ENCODE assay signal across 1 fruit fly cellular context in genomic region chr3L:18620988-18621734, dm6.
TF ChIP-seq lines count a peak whose summit lies in the region.

No protein-coding gene starts in this region.

TF ChIP-seq in whole organism, embryonic, 481 proteins besides CTCF, POLR2A, EP300 and RAD21 (continued from another document and continues in another):
- TF ChIP-seq CG2120 (GFP tag; optimal IDR thresholded peaks at IDR 0.05; lab: Kevin White, UChicago), result peak; percentile 78
- TF ChIP-seq gsb-n (tag; optimal IDR thresholded peaks at IDR 0.05; lab: Kevin White, UChicago), result peak; percentile 56
- peak; percentile 58 for TF ChIP-seq CG2712 (tag; optimal IDR thresholded peaks at IDR 0.05; lab: Kevin White, UChicago)
- TF ChIP-seq CG7556 (GFP tag; optimal IDR thresholded peaks at IDR 0.05; lab: Kevin White, UChicago), result peak; percentile 36
- TF ChIP-seq Dll (GFP tag; IDR thresholded peaks at IDR 0.05; lab: Robert Waterston, UW; ENCODE audit: partially characterized antibody), result peak; percentile 82
- TF ChIP-seq Deaf1 (tag; optimal IDR thresholded peaks at IDR 0.05; lab: Kevin White, UChicago), result no peak
- peak; percentile 95 for TF ChIP-seq CG31365 (tag; optimal IDR thresholded peaks at IDR 0.05; lab: Kevin White, UChicago)
- no peak for TF ChIP-seq CG30431 (GFP tag; optimal IDR thresholded peaks at IDR 0.05; lab: Kevin White, UChicago)
- TF ChIP-seq CG34376 (GFP tag; optimal IDR thresholded peaks at IDR 0.05; lab: Kevin White, UChicago), result peak; percentile 70
- TF ChIP-seq CG17912 (GFP tag; optimal IDR thresholded peaks at IDR 0.05; lab: Kevin White, UChicago), result no peak
- no peak for TF ChIP-seq CG15269 (tag; optimal IDR thresholded peaks at IDR 0.05; lab: Kevin White, UChicago)
- peak; percentile 32; the same call in 1 of the 2 replicates for TF ChIP-seq Awh (GFP tag; IDR thresholded peaks at IDR 0.05; lab: Robert Waterston, UW)
- TF ChIP-seq CG8944 (GFP tag; optimal IDR thresholded peaks at IDR 0.05; lab: Kevin White, UChicago), result peak; percentile 48
- TF ChIP-seq Camta (GFP tag; optimal IDR thresholded peaks at IDR 0.05; lab: Kevin White, UChicago), result no peak
- 0 out of 2 replicates have a peak, but pooled peaks have one; percentile 16 for TF ChIP-seq Dref (GFP tag; IDR thresholded peaks at IDR 0.05; lab: Robert Waterston, UW)
- peak; percentile 17 for TF ChIP-seq ftz-f1 (GFP tag; optimal IDR thresholded peaks at IDR 0.05; lab: Kevin White, UChicago)
- TF ChIP-seq kay (GFP tag; optimal IDR thresholded peaks at IDR 0.05; lab: Kevin White, UChicago), result peak; percentile 86
- TF ChIP-seq gcm (GFP tag; optimal IDR thresholded peaks at IDR 0.05; lab: Kevin White, UChicago), result no peak
- peak; percentile 39 for TF ChIP-seq CG4820 (GFP tag; optimal IDR thresholded peaks at IDR 0.05; lab: Kevin White, UChicago)
- TF ChIP-seq Myb (GFP tag; optimal IDR thresholded peaks at IDR 0.05; lab: Kevin White, UChicago), result peak; percentile 4
- TF ChIP-seq CG2889 (GFP tag; IDR thresholded peaks at IDR 0.05; lab: Robert Waterston, UW), result 0 out of 3 replicates have a peak, but pooled peaks have one; percentile 29
- peak; percentile 74 for TF ChIP-seq amos (GFP tag; IDR thresholded peaks at IDR 0.05; lab: Robert Waterston, UW; ENCODE audit: partially characterized antibody)
- 0 out of 2 replicates have a peak, but pooled peaks have one; percentile 15 for TF ChIP-seq Ptx1 (GFP tag; IDR thresholded peaks at IDR 0.05; lab: Robert Waterston, UW)
- peak; percentile 42; the same call in 1 of the 3 replicates for TF ChIP-seq zen2 (GFP tag; IDR thresholded peaks at IDR 0.05; lab: Robert Waterston, UW; ENCODE audit: partially characterized antibody)
- TF ChIP-seq CG7786 (GFP tag; optimal IDR thresholded peaks at IDR 0.05; lab: Kevin White, UChicago), result peak; percentile 38
- TF ChIP-seq Ssrp (tag; optimal IDR thresholded peaks at IDR 0.05; lab: Kevin White, UChicago), result peak; percentile 45
- peak; percentile 49; the same call in 1 of the 2 replicates for TF ChIP-seq CG3847 (GFP tag; IDR thresholded peaks at IDR 0.05; lab: Robert Waterston, UW)
- TF ChIP-seq Xbp1 (GFP tag; optimal IDR thresholded peaks at IDR 0.05; lab: Kevin White, UChicago), result peak; percentile 50
- peak; percentile 57 for TF ChIP-seq HLH54F (GFP tag; optimal IDR thresholded peaks at IDR 0.05; lab: Kevin White, UChicago)
- peak; percentile 91 for TF ChIP-seq kni (GFP tag; optimal IDR thresholded peaks at IDR 0.05; lab: Kevin White, UChicago)
- TF ChIP-seq HmgZ (tag; optimal IDR thresholded peaks at IDR 0.05; lab: Kevin White, UChicago), result peak; percentile 43
- TF ChIP-seq D19A (tag; optimal IDR thresholded peaks at IDR 0.05; lab: Kevin White, UChicago), result peak; percentile 59
- TF ChIP-seq CG11696 (GFP tag; IDR thresholded peaks at IDR 0.05; lab: Robert Waterston, UW), result no peak
- peak in 1 of 2 experiments; percentile 61 for TF ChIP-seq bsh (GFP tag; optimal IDR thresholded peaks at IDR 0.05; lab: Kevin White, UChicago)
- TF ChIP-seq C15 (GFP tag; IDR thresholded peaks at IDR 0.05; lab: Robert Waterston, UW), result no peak
- peak; percentile 76 for TF ChIP-seq vvl (GFP tag; IDR thresholded peaks at IDR 0.05; lab: Robert Waterston, UW)
- TF ChIP-seq CG4360 (GFP tag; IDR thresholded peaks at IDR 0.05; lab: Robert Waterston, UW), result peak; percentile 81; the same call in 1 of the 2 replicates
- TF ChIP-seq CG32767 (GFP tag; IDR thresholded peaks at IDR 0.05; lab: Robert Waterston, UW), result 0 out of 2 replicates have a peak, but pooled peaks have one; percentile 11
- TF ChIP-seq sna (GFP tag; IDR thresholded peaks at IDR 0.05; lab: Robert Waterston, UW; ENCODE audit: partially characterized antibody), result peak; percentile 57
- peak; percentile 1 for TF ChIP-seq tin (GFP tag; optimal IDR thresholded peaks at IDR 0.05; lab: Kevin White, UChicago)
- peak; percentile 69 for TF ChIP-seq nerfin-1 (tag; optimal IDR thresholded peaks at IDR 0.05; lab: Kevin White, UChicago)
- peak; percentile 19 for TF ChIP-seq Drgx (GFP tag; IDR thresholded peaks at IDR 0.05; lab: Robert Waterston, UW)
- TF ChIP-seq otp (GFP tag; IDR thresholded peaks at IDR 0.05; lab: Robert Waterston, UW), result peak; percentile 71; the same call in 1 of the 3 replicates
- peak; percentile 27 for TF ChIP-seq Bdp1 (GFP tag; optimal IDR thresholded peaks at IDR 0.05; lab: Kevin White, UChicago)
- peak; percentile 72 for TF ChIP-seq Dbx (GFP tag; IDR thresholded peaks at IDR 0.05; lab: Robert Waterston, UW)
- TF ChIP-seq CG9437 (GFP tag; optimal IDR thresholded peaks at IDR 0.05; lab: Kevin White, UChicago), result no peak
- TF ChIP-seq CG9876 (GFP tag; optimal IDR thresholded peaks at IDR 0.05; lab: Kevin White, UChicago), result peak; percentile 30
- peak; percentile 16 for TF ChIP-seq tup (GFP tag; optimal IDR thresholded peaks at IDR 0.05; lab: Kevin White, UChicago)
- TF ChIP-seq her (GFP tag; optimal IDR thresholded peaks at IDR 0.05; lab: Kevin White, UChicago), result peak; percentile 54
- TF ChIP-seq Hr51 (GFP tag; optimal IDR thresholded peaks at IDR 0.05; lab: Kevin White, UChicago), result peak in 1 of 2 experiments; percentile 51
- TF ChIP-seq kah (GFP tag; optimal IDR thresholded peaks at IDR 0.05; lab: Kevin White, UChicago), result no peak
- no peak for TF ChIP-seq jigr1 (GFP tag; IDR thresholded peaks at IDR 0.05; lab: Robert Waterston, UW)
- 0 out of 2 replicates have a peak, but pooled peaks have one; percentile 14 for TF ChIP-seq CG8765 (GFP tag; IDR thresholded peaks at IDR 0.05; lab: Robert Waterston, UW)
- TF ChIP-seq chm (GFP tag; IDR thresholded peaks at IDR 0.05; lab: Robert Waterston, UW), result peak; percentile 80
- peak; percentile 82 for TF ChIP-seq pros (GFP tag; optimal IDR thresholded peaks at IDR 0.05; lab: Kevin White, UChicago)
- no peak for TF ChIP-seq CG34422 (GFP tag; IDR thresholded peaks at IDR 0.05; lab: Robert Waterston, UW)
- peak; percentile 91 for TF ChIP-seq row (GFP tag; IDR thresholded peaks at IDR 0.05; lab: Robert Waterston, UW)
- TF ChIP-seq CG18599 (GFP tag; optimal IDR thresholded peaks at IDR 0.05; lab: Kevin White, UChicago), result peak; percentile 64
- TF ChIP-seq Med (GFP tag; lab: Kevin White, UChicago), result peak; percentile 96
- TF ChIP-seq vnd (GFP tag; IDR thresholded peaks at IDR 0.05; lab: Robert Waterston, UW; ENCODE audit: partially characterized antibody), result peak; percentile 60
- TF ChIP-seq B-H1 (GFP tag; IDR thresholded peaks at IDR 0.05; lab: Robert Waterston, UW), result no peak
- no peak for TF ChIP-seq Dek (tag; optimal IDR thresholded peaks at IDR 0.05; lab: Kevin White, UChicago)
- peak; percentile 14 for TF ChIP-seq CG17802 (tag; optimal IDR thresholded peaks at IDR 0.05; lab: Kevin White, UChicago)
- TF ChIP-seq Oli (tag; optimal IDR thresholded peaks at IDR 0.05; lab: Kevin White, UChicago), result peak; percentile 27
- TF ChIP-seq CG8388 (GFP tag; optimal IDR thresholded peaks at IDR 0.05; lab: Kevin White, UChicago), result peak; percentile 55
- TF ChIP-seq CG18476 (GFP tag; optimal IDR thresholded peaks at IDR 0.05; lab: Kevin White, UChicago), result no peak
- TF ChIP-seq unc-4 (GFP tag; IDR thresholded peaks at IDR 0.05; lab: Robert Waterston, UW; ENCODE audit: partially characterized antibody), result peak; percentile 68
- peak; percentile 25 for TF ChIP-seq jumu (GFP tag; optimal IDR thresholded peaks at IDR 0.05; lab: Kevin White, UChicago)
- TF ChIP-seq so (GFP tag; IDR thresholded peaks at IDR 0.05; lab: Robert Waterston, UW), result peak; percentile 43; the same call in 1 of the 3 replicates
- TF ChIP-seq luna (GFP tag; optimal IDR thresholded peaks at IDR 0.05; lab: Kevin White, UChicago), result peak; percentile 38
- no peak for TF ChIP-seq CG30020 (tag; optimal IDR thresholded peaks at IDR 0.05; lab: Kevin White, UChicago)
- peak; percentile 45 for TF ChIP-seq vfl (GFP tag; optimal IDR thresholded peaks at IDR 0.05; lab: Kevin White, UChicago)
- peak; percentile 59; the same call in 1 of the 2 replicates for TF ChIP-seq E2f1 (GFP tag; IDR thresholded peaks at IDR 0.05; lab: Robert Waterston, UW)
- TF ChIP-seq CG33213 (GFP tag; optimal IDR thresholded peaks at IDR 0.05; lab: Kevin White, UChicago), result peak; percentile 44
- TF ChIP-seq sr (GFP tag; IDR thresholded peaks at IDR 0.05; lab: Robert Waterston, UW), result peak; percentile 60; the same call in 1 of the 3 replicates
- peak; percentile 80 for TF ChIP-seq CG8290 (GFP tag; optimal IDR thresholded peaks at IDR 0.05; lab: Kevin White, UChicago)
- peak; percentile 81 to 94 for TF ChIP-seq CG8290 (tag; optimal IDR thresholded peaks at IDR 0.05; lab: Kevin White, UChicago)
- TF ChIP-seq Sry-β (GFP tag; optimal IDR thresholded peaks at IDR 0.05; lab: Kevin White, UChicago), result peak; percentile 91
- no peak for TF ChIP-seq CG15011 (GFP tag; optimal IDR thresholded peaks at IDR 0.05; lab: Kevin White, UChicago)
- TF ChIP-seq dysf (GFP tag; IDR thresholded peaks at IDR 0.05; lab: Robert Waterston, UW), result peak; percentile 53; the same call in 1 of the 3 replicates
- peak; percentile 47; the same call in 2 of the 3 replicates for TF ChIP-seq knrl (GFP tag; IDR thresholded peaks at IDR 0.05; lab: Robert Waterston, UW; ENCODE audit: partially characterized antibody)
- TF ChIP-seq Atf6 (GFP tag; IDR thresholded peaks at IDR 0.05; lab: Robert Waterston, UW), result peak; percentile 65
- TF ChIP-seq cad (GFP tag; optimal IDR thresholded peaks at IDR 0.05; lab: Kevin White, UChicago), result no peak
- no peak for TF ChIP-seq Eip74EF (GFP tag; optimal IDR thresholded peaks at IDR 0.05; lab: Kevin White, UChicago)
- TF ChIP-seq sob (GFP tag; IDR thresholded peaks at IDR 0.05; lab: Robert Waterston, UW), result peak; percentile 54; the same call in 1 of the 2 replicates
- no peak for TF ChIP-seq peb (GFP tag; IDR thresholded peaks at IDR 0.05; lab: Robert Waterston, UW)
- no peak for TF ChIP-seq CG4328 (GFP tag; optimal IDR thresholded peaks at IDR 0.05; lab: Kevin White, UChicago)
- 0 out of 2 replicates have a peak, but pooled peaks have one; percentile 38 for TF ChIP-seq CG16779 (GFP tag; IDR thresholded peaks at IDR 0.05; lab: Robert Waterston, UW)
- TF ChIP-seq prd (optimal IDR thresholded peaks at IDR 0.05; lab: Kevin White, UChicago), result no peak
- peak; percentile 49 for TF ChIP-seq prd (GFP tag; IDR thresholded peaks at IDR 0.05; lab: Robert Waterston, UW)
- TF ChIP-seq cato (GFP tag; optimal IDR thresholded peaks at IDR 0.05; lab: Kevin White, UChicago; ENCODE audit: borderline replicate concordance), result no peak
- TF ChIP-seq CoRest (tag; optimal IDR thresholded peaks at IDR 0.05; lab: Kevin White, UChicago), result peak; percentile 39
- peak; percentile 47 for TF ChIP-seq CG15514 (GFP tag; optimal IDR thresholded peaks at IDR 0.05; lab: Kevin White, UChicago)
- peak; percentile 4 for TF ChIP-seq CG3281 (GFP tag; optimal IDR thresholded peaks at IDR 0.05; lab: Kevin White, UChicago)
- TF ChIP-seq Stat92E (GFP tag; optimal IDR thresholded peaks at IDR 0.05; lab: Kevin White, UChicago), result peak in 1 of 3 experiments; percentile 53
- TF ChIP-seq Spps (tag; optimal IDR thresholded peaks at IDR 0.05; lab: Kevin White, UChicago), result peak; percentile 28
- no peak for TF ChIP-seq CG17361 (GFP tag; IDR thresholded peaks at IDR 0.05; lab: Robert Waterston, UW)
- TF ChIP-seq Atf3 (GFP tag; optimal IDR thresholded peaks at IDR 0.05; lab: Kevin White, UChicago), result peak; percentile 55
- TF ChIP-seq chif (GFP tag; optimal IDR thresholded peaks at IDR 0.05; lab: Kevin White, UChicago), result peak in 1 of 2 experiments; percentile 15
- no peak for TF ChIP-seq CG10321 (GFP tag; IDR thresholded peaks at IDR 0.05; lab: Robert Waterston, UW)
- TF ChIP-seq Bteb2 (GFP tag; optimal IDR thresholded peaks at IDR 0.05; lab: Kevin White, UChicago), result peak; percentile 11
- peak; percentile 87 for TF ChIP-seq slbo (GFP tag; IDR thresholded peaks at IDR 0.05; lab: Robert Waterston, UW)
- TF ChIP-seq CG9609 (GFP tag; optimal IDR thresholded peaks at IDR 0.05; lab: Kevin White, UChicago), result peak; percentile 58
- no peak for TF ChIP-seq Hand (GFP tag; optimal IDR thresholded peaks at IDR 0.05; lab: Kevin White, UChicago)
- TF ChIP-seq CG1233 (GFP tag; optimal IDR thresholded peaks at IDR 0.05; lab: Kevin White, UChicago), result no peak
- TF ChIP-seq Tbp (GFP tag; optimal IDR thresholded peaks at IDR 0.05; lab: Kevin White, UChicago), result no peak
- TF ChIP-seq Hr39 (optimal IDR thresholded peaks at IDR 0.05; lab: Kevin White, UChicago), result no peak
- no peak for TF ChIP-seq exex (tag; optimal IDR thresholded peaks at IDR 0.05; lab: Kevin White, UChicago)
- peak; percentile 34 for TF ChIP-seq unpg (GFP tag; optimal IDR thresholded peaks at IDR 0.05; lab: Kevin White, UChicago)
- TF ChIP-seq CG14860 (GFP tag; IDR thresholded peaks at IDR 0.05; lab: Robert Waterston, UW; ENCODE audit: partially characterized antibody), result peak; percentile 9; the same call in 1 of the 3 replicates
- TF ChIP-seq mld (GFP tag; IDR thresholded peaks at IDR 0.05; lab: Robert Waterston, UW; ENCODE audit: partially characterized antibody), result no peak
- no peak for TF ChIP-seq CG10654 (GFP tag; optimal IDR thresholded peaks at IDR 0.05; lab: Kevin White, UChicago)
- peak in 1 of 2 experiments; percentile 47 for TF ChIP-seq pan (optimal IDR thresholded peaks at IDR 0.05; lab: Kevin White, UChicago)
- peak in 1 of 2 experiments; percentile 46 for TF ChIP-seq pan (GFP tag; optimal IDR thresholded peaks at IDR 0.05 in 1 of 2, IDR thresholded peaks at IDR 0.05 in 1 of 2)
- TF ChIP-seq CG8089 (GFP tag; optimal IDR thresholded peaks at IDR 0.05; lab: Kevin White, UChicago), result peak; percentile 0
- no peak for TF ChIP-seq CG10274 (GFP tag; optimal IDR thresholded peaks at IDR 0.05; lab: Kevin White, UChicago)
- TF ChIP-seq ac (GFP tag; optimal IDR thresholded peaks at IDR 0.05; lab: Kevin White, UChicago), result peak; percentile 55
- peak; percentile 46 for TF ChIP-seq CG11504 (tag; optimal IDR thresholded peaks at IDR 0.05; lab: Kevin White, UChicago)
- peak; percentile 40 for TF ChIP-seq trem (tag; optimal IDR thresholded peaks at IDR 0.05; lab: Kevin White, UChicago)
- peak; percentile 29; the same call in 1 of the 2 replicates for TF ChIP-seq lmd (GFP tag; IDR thresholded peaks at IDR 0.05; lab: Robert Waterston, UW)
- TF ChIP-seq dati (GFP tag; IDR thresholded peaks at IDR 0.05; lab: Robert Waterston, UW), result no peak
- peak; percentile 54 for TF ChIP-seq Side (GFP tag; optimal IDR thresholded peaks at IDR 0.05; lab: Kevin White, UChicago)
- peak; percentile 14 for TF ChIP-seq Ets97D (GFP tag; optimal IDR thresholded peaks at IDR 0.05; lab: Kevin White, UChicago)
- TF ChIP-seq CG17385 (GFP tag; optimal IDR thresholded peaks at IDR 0.05; lab: Kevin White, UChicago), result peak; percentile 28
- peak; percentile 55 for TF ChIP-seq ems (GFP tag; optimal IDR thresholded peaks at IDR 0.05; lab: Kevin White, UChicago)
- TF ChIP-seq seq (GFP tag; IDR thresholded peaks at IDR 0.05; lab: Robert Waterston, UW), result peak; percentile 53; the same call in 1 of the 2 replicates
- no peak for TF ChIP-seq CG4854 (GFP tag; optimal IDR thresholded peaks at IDR 0.05; lab: Kevin White, UChicago)
